Fruit fly (Drosophila melanogaster) whole organism, adult: ENCODE data around the gene CG10089.

Experiments
- CG12768 ChIP-seq: fragments of 200-800 bp; sonication (Bioruptor generic); optimal IDR thresholded peaks from 2 replicates; lab custom pipeline; 2017; ENCODE audit warnings: missing biosample characterization, missing genetic modification characterization, mild to moderate bottlenecking, moderate library complexity, missing genetic modification reagents
- Hr96 ChIP-seq: fragments of 200-800 bp; sonication (Bioruptor generic); optimal IDR thresholded peaks from 2 replicates; lab custom pipeline; 2016; ENCODE audit warnings: missing biosample characterization, missing genetic modification characterization
- bab1 ChIP-seq: fragments of 200-800 bp; sonication (Bioruptor generic); optimal IDR thresholded peaks from 3 replicates; lab custom pipeline; 2019; ENCODE audit warnings: missing biosample characterization, mild to moderate bottlenecking, missing genetic modification characterization, moderate library complexity
- cic ChIP-seq: fragments of 200-800 bp; sonication (Bioruptor generic); optimal IDR thresholded peaks from 2 replicates; lab custom pipeline; 2017; ENCODE audit warnings: missing biosample characterization, mild to moderate bottlenecking, missing genetic modification characterization, moderate library complexity
- cnc ChIP-seq, 2 experiments: fragments of >200 bp; optimal IDR thresholded peaks; 2 replicates each; lab custom pipeline; 2017
- pad ChIP-seq: fragments of 200-800 bp; sonication (Bioruptor generic); optimal IDR thresholded peaks from 3 replicates; lab custom pipeline; 2017; ENCODE audit warnings: missing biosample characterization, missing genetic modification characterization, mild to moderate bottlenecking, moderate library complexity, missing genetic modification reagents

- TF ChIP-seq cnc (optimal IDR thresholded peaks at IDR 0.05; lab: Kevin White, UChicago) (no peak), CG12768 (GFP tag; lab: Kevin White, UChicago) (no peak), bab1 (GFP tag; lab: Kevin White, UChicago) (no peak), cic (no peak), Hr96 (GFP tag; lab: Kevin White, UChicago) (no peak), pad (no peak)
These were observed 19.8 kb downstream of the CG10089 start for dm6 chr3L:13454755-13455154.
